Worm (Caenorhabditis elegans): ENCODE data around the gene DC2.5.

The DC2.5 gene

DNA sequence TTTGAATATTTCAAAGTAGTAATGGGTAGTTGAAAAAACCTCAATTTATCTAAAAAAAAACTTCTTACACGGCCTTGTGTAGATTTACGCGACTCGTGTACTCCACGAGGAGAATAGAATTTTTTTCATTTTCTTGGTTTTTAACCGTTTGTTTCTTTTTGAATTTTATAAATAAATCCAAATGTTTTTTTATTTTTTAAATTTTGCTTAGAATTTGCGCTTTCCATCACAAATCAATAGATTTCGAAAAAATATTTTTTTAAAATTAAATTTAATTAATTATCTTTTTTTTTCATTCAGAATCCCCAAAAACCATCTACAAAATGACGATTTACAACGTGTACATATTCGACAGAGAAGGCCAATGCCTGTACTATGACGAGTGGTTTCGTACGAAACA lies 11.3 kb downstream of the DC2.5 start, which contains the start of gene trpp-1:
TSS of gene trpp-1 (plus strand) at position 301 of the 400 bp plus-strand sequence.
- TF ChIP-seq klf-2 (GFP tag; conservative IDR thresholded peaks at IDR 0.05) (no peak), med-1 (GFP tag; optimal IDR thresholded peaks at IDR 0.05; ENCODE audit: insufficient read depth) (no peak), tab-1 (GFP tag; IDR thresholded peaks at IDR 0.05) (no peak), ztf-29 (GFP tag; IDR thresholded peaks at IDR 0.05) (no peak), T22C8.4 (GFP tag; IDR thresholded peaks at IDR 0.05) (no peak), ref-1 (GFP tag; conservative IDR thresholded peaks at IDR 0.05) (no peak), flt-1 (GFP tag; IDR thresholded peaks at IDR 0.05) (no peak), cog-1 (tag; optimal IDR thresholded peaks at IDR 0.05) (no peak), ztf-23 (GFP tag; IDR thresholded peaks at IDR 0.05) (no peak)

- TF ChIP-seq ztf-23 (GFP tag; IDR thresholded peaks at IDR 0.05): no peak
- no peak for TF ChIP-seq med-1 (GFP tag; optimal IDR thresholded peaks at IDR 0.05; ENCODE audit: insufficient read depth)
Observed at ce11 chrV:194760-195159, 17.8 kb downstream of the DC2.5 start.

DNA sequence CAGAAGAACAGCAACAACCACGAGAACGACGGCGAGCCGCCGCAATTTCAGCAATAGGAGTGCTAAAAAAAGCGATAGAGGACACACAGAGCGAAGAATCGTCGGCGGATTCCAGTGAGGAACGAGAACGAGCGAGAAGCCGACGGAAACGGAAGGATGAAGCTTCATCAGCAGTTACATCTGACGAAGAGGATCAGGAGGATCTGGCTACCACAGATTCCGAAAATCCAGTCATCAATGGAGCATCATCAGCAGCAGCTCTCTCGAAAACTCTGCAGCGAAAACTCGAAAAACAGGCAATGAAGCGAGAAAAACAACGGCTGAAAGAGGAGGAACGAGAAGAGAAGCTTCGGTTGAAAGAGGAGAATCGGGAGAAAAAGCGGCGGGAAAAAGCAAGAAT lies 23.2 kb downstream of the DC2.5 start:
- TF ChIP-seq klf-2 (GFP tag; conservative IDR thresholded peaks at IDR 0.05) (no peak), T22C8.4 (GFP tag; IDR thresholded peaks at IDR 0.05) (no peak), ztf-29 (GFP tag; IDR thresholded peaks at IDR 0.05) (no peak), med-1 (GFP tag; optimal IDR thresholded peaks at IDR 0.05; ENCODE audit: insufficient read depth) (no peak), cog-1 (tag; optimal IDR thresholded peaks at IDR 0.05) (no peak), ref-1 (GFP tag; conservative IDR thresholded peaks at IDR 0.05) (no peak), flt-1 (GFP tag; IDR thresholded peaks at IDR 0.05) (no peak), tab-1 (GFP tag; IDR thresholded peaks at IDR 0.05) (no peak), ztf-23 (GFP tag; IDR thresholded peaks at IDR 0.05) (no peak)

DNA sequence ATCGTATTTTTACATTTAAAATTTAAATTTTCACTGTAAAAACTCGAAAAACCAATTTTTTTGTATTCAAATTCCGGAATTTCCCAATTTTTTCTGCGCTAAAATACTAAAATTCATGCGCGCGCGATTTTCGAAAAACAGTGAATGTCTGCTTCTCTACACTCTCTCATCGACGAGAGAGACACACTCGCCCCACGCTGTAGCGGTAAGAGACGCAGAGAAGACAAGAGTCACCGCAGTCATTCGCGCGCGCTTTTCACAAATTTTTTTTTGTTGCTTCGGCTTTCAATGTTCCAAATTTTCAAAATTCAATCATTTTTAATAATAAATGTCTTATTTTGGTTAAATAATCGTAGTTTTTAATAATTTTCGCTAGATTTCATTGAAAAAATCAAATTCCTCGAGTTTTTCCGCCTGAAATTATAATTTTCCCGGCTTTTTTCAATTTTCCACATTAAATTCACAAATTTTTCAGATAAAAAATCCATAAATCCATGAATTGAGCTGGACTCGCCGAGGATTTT lies 26.8 kb downstream of the DC2.5 start, which contains the start of gene arid-1:
TSS of gene arid-1 (plus strand) at position 474 of the 524 bp plus-strand sequence.
- no peak for TF ChIP-seq klf-2 (GFP tag; conservative IDR thresholded peaks at IDR 0.05)
- TF ChIP-seq ref-1 (GFP tag; conservative IDR thresholded peaks at IDR 0.05): no peak
- TF ChIP-seq T22C8.4 (GFP tag; IDR thresholded peaks at IDR 0.05): no peak
- TF ChIP-seq flt-1 (GFP tag; IDR thresholded peaks at IDR 0.05): no peak
- TF ChIP-seq ztf-29 (GFP tag; IDR thresholded peaks at IDR 0.05): no peak
- no peak for TF ChIP-seq med-1 (GFP tag; optimal IDR thresholded peaks at IDR 0.05; ENCODE audit: insufficient read depth)
- no peak for TF ChIP-seq tab-1 (GFP tag; IDR thresholded peaks at IDR 0.05)
- no peak for TF ChIP-seq cog-1 (tag; optimal IDR thresholded peaks at IDR 0.05)
- no peak for TF ChIP-seq ztf-23 (GFP tag; IDR thresholded peaks at IDR 0.05)

DNA sequence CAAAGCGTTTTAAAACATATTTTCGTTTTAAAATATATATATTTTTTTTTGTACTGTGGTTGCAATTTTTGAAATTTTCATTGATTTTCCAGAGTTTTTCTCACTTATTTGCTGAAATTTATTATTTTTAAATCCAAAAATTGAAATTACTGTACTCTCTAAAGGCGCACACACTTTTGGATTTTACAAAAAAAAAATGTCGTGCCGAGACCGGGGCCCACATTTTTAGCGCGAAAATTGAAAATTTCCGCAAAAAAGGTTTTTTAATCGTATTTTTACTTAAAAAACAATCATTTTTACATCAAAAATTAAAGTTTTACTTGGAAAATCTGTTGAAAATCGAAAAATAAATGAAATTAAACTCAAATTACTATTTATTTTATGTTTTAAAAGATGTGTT lies 27.5 kb downstream of the DC2.5 start:
- TF ChIP-seq ztf-29 (GFP tag; IDR thresholded peaks at IDR 0.05) (no peak), cog-1 (tag; optimal IDR thresholded peaks at IDR 0.05) (no peak), T22C8.4 (GFP tag; IDR thresholded peaks at IDR 0.05) (no peak), ref-1 (GFP tag; conservative IDR thresholded peaks at IDR 0.05) (no peak), ztf-23 (GFP tag; IDR thresholded peaks at IDR 0.05) (no peak), tab-1 (GFP tag; IDR thresholded peaks at IDR 0.05) (no peak), klf-2 (GFP tag; conservative IDR thresholded peaks at IDR 0.05) (no peak), med-1 (GFP tag; optimal IDR thresholded peaks at IDR 0.05; ENCODE audit: insufficient read depth) (no peak), flt-1 (GFP tag; IDR thresholded peaks at IDR 0.05) (no peak)

DNA sequence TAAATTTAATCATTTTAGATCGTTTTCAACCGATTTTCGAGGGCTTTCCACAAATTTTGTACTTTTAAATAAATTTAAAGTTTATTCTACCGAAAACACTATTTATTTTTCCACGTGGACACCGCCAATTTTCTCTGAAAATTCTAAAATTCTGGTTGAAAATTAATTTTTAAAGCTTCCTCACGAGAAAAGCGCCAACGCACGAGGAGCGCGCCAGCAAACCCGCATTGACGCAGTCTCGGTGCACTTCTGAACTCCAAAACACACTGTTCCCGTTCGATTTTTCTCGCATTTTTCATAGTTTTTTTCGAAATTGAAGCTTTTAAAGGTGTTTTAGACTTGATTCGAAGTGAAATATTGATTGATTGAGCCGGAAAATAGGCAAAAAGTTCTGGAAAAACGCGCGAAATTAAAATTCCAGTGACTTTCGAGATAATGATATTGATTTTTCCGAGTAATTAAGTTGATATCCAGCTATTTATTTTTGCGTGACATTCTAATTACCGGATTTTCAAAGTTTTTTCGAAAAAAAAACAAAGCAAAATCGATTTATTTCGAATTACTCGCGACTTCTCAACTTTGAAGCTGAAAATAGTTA lies 35.6 kb downstream of the DC2.5 start, which contains the start of gene cul-3:
TSS of gene cul-3 (plus strand) at position 548 of the 598 bp plus-strand sequence.
- TF ChIP-seq ztf-29 (GFP tag; IDR thresholded peaks at IDR 0.05) (no peak), klf-2 (GFP tag; conservative IDR thresholded peaks at IDR 0.05) (no peak), tab-1 (GFP tag; IDR thresholded peaks at IDR 0.05) (no peak), T22C8.4 (GFP tag; IDR thresholded peaks at IDR 0.05) (no peak), ztf-23 (GFP tag; IDR thresholded peaks at IDR 0.05) (no peak), flt-1 (GFP tag; IDR thresholded peaks at IDR 0.05) (no peak), med-1 (GFP tag; optimal IDR thresholded peaks at IDR 0.05; ENCODE audit: insufficient read depth) (no peak), ref-1 (GFP tag; conservative IDR thresholded peaks at IDR 0.05) (no peak), cog-1 (tag; optimal IDR thresholded peaks at IDR 0.05) (no peak)

DNA sequence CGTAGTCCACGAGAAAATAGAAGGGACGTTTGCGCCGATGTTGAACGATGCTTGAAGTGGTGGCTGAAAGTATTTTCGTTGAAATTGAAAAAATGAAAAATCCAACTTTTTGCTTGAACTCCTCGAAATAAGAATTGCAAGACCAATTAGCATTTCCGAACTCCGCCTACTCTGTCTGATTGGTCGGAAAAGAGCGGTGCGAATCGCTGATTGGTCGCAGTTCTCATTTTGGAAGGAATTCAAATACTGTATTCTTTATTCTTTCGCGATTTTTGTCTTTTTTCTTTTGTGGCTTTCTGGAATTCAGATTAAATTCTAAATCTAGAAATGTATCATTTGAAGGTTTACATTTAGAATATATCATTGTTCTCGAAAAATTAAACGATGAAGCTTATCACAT lies 38.1 kb downstream of the DC2.5 start:
- TF ChIP-seq klf-2 (GFP tag; conservative IDR thresholded peaks at IDR 0.05) (no peak), T22C8.4 (GFP tag; IDR thresholded peaks at IDR 0.05) (no peak), med-1 (GFP tag; optimal IDR thresholded peaks at IDR 0.05; ENCODE audit: insufficient read depth) (no peak), ztf-23 (GFP tag; IDR thresholded peaks at IDR 0.05) (no peak), ztf-29 (GFP tag; IDR thresholded peaks at IDR 0.05) (no peak), tab-1 (GFP tag; IDR thresholded peaks at IDR 0.05) (no peak), cog-1 (tag; optimal IDR thresholded peaks at IDR 0.05) (no peak), flt-1 (GFP tag; IDR thresholded peaks at IDR 0.05) (no peak), ref-1 (GFP tag; conservative IDR thresholded peaks at IDR 0.05) (no peak)

- TF ChIP-seq klf-2 (GFP tag; conservative IDR thresholded peaks at IDR 0.05): 0 out of 2 replicates have a peak, but pooled peaks have one; percentile 31
- no peak for TF ChIP-seq ztf-29 (GFP tag; IDR thresholded peaks at IDR 0.05)
Observed at ce11 chrV:173437-173836, 39.1 kb downstream of the DC2.5 start.

DNA sequence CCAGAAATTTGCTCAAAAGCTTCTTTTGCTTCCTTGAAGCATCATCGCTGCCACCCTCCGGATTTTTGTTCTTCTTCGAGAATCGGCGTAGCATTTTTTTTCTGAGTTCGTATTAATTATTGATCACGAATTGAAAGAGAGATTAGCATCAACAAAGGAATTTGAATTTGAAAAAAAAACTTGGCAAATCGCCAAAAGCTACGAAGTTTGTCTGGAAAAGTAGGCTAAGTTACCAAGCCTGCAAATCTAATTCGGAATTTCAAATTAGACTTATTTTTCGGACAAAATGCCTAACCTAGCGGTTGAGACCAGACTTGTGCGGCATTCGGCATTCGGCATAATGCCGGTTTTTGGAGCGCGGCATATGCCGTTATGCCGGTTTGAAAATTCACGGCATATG lies 40.5 kb downstream of the DC2.5 start, which contains the start of gene cfap-36:
TSS of gene cfap-36 (minus strand) at position 101 of the 400 bp plus-strand sequence.
- TF ChIP-seq T22C8.4 (GFP tag; IDR thresholded peaks at IDR 0.05) (no peak), ref-1 (GFP tag; conservative IDR thresholded peaks at IDR 0.05) (no peak), ztf-23 (GFP tag; IDR thresholded peaks at IDR 0.05) (no peak), flt-1 (GFP tag; IDR thresholded peaks at IDR 0.05) (no peak), med-1 (GFP tag; optimal IDR thresholded peaks at IDR 0.05; ENCODE audit: insufficient read depth) (no peak), tab-1 (GFP tag; IDR thresholded peaks at IDR 0.05) (no peak), cog-1 (tag; optimal IDR thresholded peaks at IDR 0.05) (no peak), ztf-29 (GFP tag; IDR thresholded peaks at IDR 0.05) (no peak), klf-2 (GFP tag; conservative IDR thresholded peaks at IDR 0.05) (no peak)

- TF ChIP-seq ref-1 (GFP tag; conservative IDR thresholded peaks at IDR 0.05) (no peak), T22C8.4 (GFP tag; IDR thresholded peaks at IDR 0.05) (no peak), klf-2 (GFP tag; conservative IDR thresholded peaks at IDR 0.05) (no peak), tab-1 (GFP tag; IDR thresholded peaks at IDR 0.05) (no peak), ztf-29 (GFP tag; IDR thresholded peaks at IDR 0.05) (no peak), med-1 (GFP tag; optimal IDR thresholded peaks at IDR 0.05; ENCODE audit: insufficient read depth) (no peak), flt-1 (GFP tag; IDR thresholded peaks at IDR 0.05) (no peak), cog-1 (tag; optimal IDR thresholded peaks at IDR 0.05) (no peak), ztf-23 (GFP tag; IDR thresholded peaks at IDR 0.05) (no peak)
Observed at ce11 chrV:166687-167086, 45.9 kb downstream of the DC2.5 start, which contains the start of gene Y108G3AL.2. Gene Y108G3AL.2, plus strand, starts transcription at chrV:166987.
